Worm (Caenorhabditis elegans): ENCODE data around the gene H01G02.4.

ce11 chrIV:11838657-11839056 is 35.7 kb upstream of the H01G02.4 start, which contains the start of gene fbxb-3:
- TF ChIP-seq fos-1 (tag; optimal IDR thresholded peaks at IDR 0.05) (no peak), ceh-82 (tag; optimal IDR thresholded peaks at IDR 0.05) (no peak)

All from whole organism, L2 larva.